Fruit fly (Drosophila melanogaster) whole organism, embryonic: ENCODE measurements around the gene eEF1alpha2.

Experiments used
- Antp ChIP-seq: fragments of 200-800 bp; sonication (Bioruptor generic); optimal IDR thresholded peaks from 3 replicates; lab custom pipeline; 2016; ENCODE audit warnings: missing biosample characterization, missing genetic modification characterization
- BEAF-32 ChIP-seq: fragments of 200-800 bp; sonication (Bioruptor generic); optimal IDR thresholded peaks from 3 replicates; lab custom pipeline; 2017; ENCODE audit warnings: missing biosample characterization, missing genetic modification characterization, mild to moderate bottlenecking, moderate library complexity, missing genetic modification reagents
- CG10267 ChIP-seq: fragments of 200-800 bp; sonication (Bioruptor generic); optimal IDR thresholded peaks from 2 replicates; lab custom pipeline; 2018; ENCODE audit warnings: missing biosample characterization, mild to moderate bottlenecking, missing genetic modification characterization, moderate library complexity
- CG11085 ChIP-seq: fragments of 200-800 bp; sonication (Bioruptor generic); IDR thresholded peaks from 2 replicates; pipeline ENCODE4 v1.3.6; 2022; ENCODE audit warnings: missing biosample characterization, missing genetic modification characterization
- CG14860 ChIP-seq: fragments of 200-800 bp; sonication (Bioruptor generic); IDR thresholded peaks from 3 replicates; pipeline ENCODE4 v1.3.6; 2022; ENCODE audit warnings: missing biosample characterization, missing genetic modification characterization; ENCODE audit not compliant: partially characterized antibody
- CG15601 ChIP-seq: fragments of 200-800 bp; sonication (Bioruptor generic); optimal IDR thresholded peaks from 3 replicates; lab custom pipeline; 2019; ENCODE audit warnings: missing biosample characterization, mild to moderate bottlenecking, missing genetic modification characterization, moderate library complexity
- CG16815 ChIP-seq: fragments of 200-800 bp; sonication (Bioruptor generic); optimal IDR thresholded peaks from 3 replicates; lab custom pipeline; 2017; ENCODE audit warnings: missing biosample characterization, mild to moderate bottlenecking, missing genetic modification characterization
- CG18011 ChIP-seq: fragments of 200-800 bp; sonication (Bioruptor generic); optimal IDR thresholded peaks from 2 replicates; lab custom pipeline; 2017; ENCODE audit warnings: missing biosample characterization, missing genetic modification characterization, mild to moderate bottlenecking, moderate library complexity, missing genotype
- CG18619 ChIP-seq: fragments of 200-800 bp; sonication (Bioruptor generic); optimal IDR thresholded peaks from 3 replicates; lab custom pipeline; 2017; ENCODE audit warnings: missing biosample characterization, mild to moderate bottlenecking, missing genetic modification characterization
- CG2712 ChIP-seq: fragments of 200-800 bp; optimal IDR thresholded peaks from 3 replicates; lab custom pipeline; 2019; ENCODE audit warnings: missing biosample characterization, mild to moderate bottlenecking, missing genetic modification characterization, moderate library complexity
- CG30020 ChIP-seq: fragments of 200-800 bp; optimal IDR thresholded peaks from 2 replicates; lab custom pipeline; 2019; ENCODE audit warnings: missing biosample characterization, mild to moderate bottlenecking, missing genetic modification characterization, moderate library complexity
- CG31441 ChIP-seq: fragments of 200-800 bp; sonication (Bioruptor generic); IDR thresholded peaks from 2 replicates; pipeline ENCODE4 v1.3.6; 2022; ENCODE audit warnings: missing biosample characterization, missing genetic modification characterization
- CG3726 ChIP-seq: fragments of 200-800 bp; sonication (Bioruptor generic); IDR thresholded peaks from 3 replicates; pipeline ENCODE4, ENCODE4 v1.3.6; 2022; ENCODE audit warnings: missing biosample characterization, missing genetic modification characterization
- CG42726 ChIP-seq: fragments of 200-800 bp; sonication (Bioruptor generic); IDR thresholded peaks from 2 replicates; pipeline ENCODE4 v1.3.6; 2022; ENCODE audit warnings: missing biosample characterization, missing genetic modification characterization; ENCODE audit not compliant: partially characterized antibody
- CG4707 ChIP-seq: fragments of 200-800 bp; sonication (Bioruptor generic); optimal IDR thresholded peaks from 2 replicates; lab custom pipeline; 2018; ENCODE audit warnings: missing biosample characterization, mild to moderate bottlenecking, missing genetic modification characterization, moderate library complexity
- CG4820 ChIP-seq: fragments of 200-800 bp; sonication (Bioruptor generic); optimal IDR thresholded peaks from 3 replicates; lab custom pipeline; 2016; ENCODE audit warnings: missing biosample characterization, missing genetic modification characterization
- CG4854 ChIP-seq: fragments of 200-800 bp; sonication (Bioruptor generic); optimal IDR thresholded peaks from 2 replicates; lab custom pipeline; 2016; ENCODE audit warnings: missing biosample characterization, missing genetic modification characterization, inconsistent platforms
- CG6175 ChIP-seq: fragments of 200-800 bp; sonication (Bioruptor generic); IDR thresholded peaks from 3 replicates; pipeline ENCODE4 v1.3.6; 2022; ENCODE audit warnings: missing biosample characterization, missing genetic modification characterization
- CG6791 ChIP-seq: fragments of 200-800 bp; sonication (Bioruptor generic); IDR thresholded peaks from 3 replicates; pipeline ENCODE4 v1.3.6; 2022; ENCODE audit warnings: missing biosample characterization, missing genetic modification characterization; ENCODE audit not compliant: partially characterized antibody
- CG6813 ChIP-seq: fragments of 200-800 bp; sonication (Bioruptor generic); optimal IDR thresholded peaks from 2 replicates; lab custom pipeline; 2017; ENCODE audit warnings: missing biosample characterization, missing genetic modification characterization, mild to moderate bottlenecking, moderate library complexity, missing genetic modification reagents
- CG7556 ChIP-seq: fragments of 200-800 bp; sonication (Bioruptor generic); optimal IDR thresholded peaks from 2 replicates; lab custom pipeline; 2017; ENCODE audit warnings: missing biosample characterization, mild to moderate bottlenecking, missing genetic modification characterization
- CG7786 ChIP-seq: fragments of 200-800 bp; sonication (Bioruptor generic); optimal IDR thresholded peaks from 2 replicates; lab custom pipeline; 2016; ENCODE audit warnings: missing biosample characterization, missing genetic modification characterization
- CG7839 ChIP-seq: fragments of 200-800 bp; sonication (Bioruptor generic); optimal IDR thresholded peaks from 3 replicates; lab custom pipeline; 2018; ENCODE audit warnings: missing biosample characterization, mild to moderate bottlenecking, missing genetic modification characterization, moderate library complexity
- CG8924 ChIP-seq: fragments of 200-800 bp; optimal IDR thresholded peaks from 3 replicates; lab custom pipeline; 2019; ENCODE audit warnings: missing biosample characterization, mild to moderate bottlenecking, missing genetic modification characterization, moderate library complexity
- Chrac-16 ChIP-seq: fragments of 200-800 bp; sonication (Bioruptor generic); optimal IDR thresholded peaks from 3 replicates; lab custom pipeline; 2016; ENCODE audit warnings: missing biosample characterization, missing genetic modification characterization
- D ChIP-seq, 2 experiments: fragments of 200-800 bp in 1 of 2; fragments of >200 bp in 1 of 2; sonication (Bioruptor generic) in 1 of 2; optimal IDR thresholded peaks; 2 replicates in 1 of 2; 3 replicates in 1 of 2; lab custom pipeline; 2017; ENCODE audit warnings: mild to moderate bottlenecking in 1 of 2, missing biosample characterization in 1 of 2, missing genetic modification characterization in 1 of 2, missing genetic modification reagents in 1 of 2
- Dad ChIP-seq: fragments of 200-800 bp; sonication (Bioruptor generic); optimal IDR thresholded peaks from 3 replicates; lab custom pipeline; 2016; ENCODE audit warnings: missing biosample characterization, missing genetic modification characterization
- Dbx ChIP-seq: fragments of 200-800 bp; sonication (Bioruptor generic); IDR thresholded peaks from 3 replicates; pipeline ENCODE4 v1.3.6; 2022; ENCODE audit warnings: missing biosample characterization, missing genetic modification characterization
- Kr ChIP-seq: fragments of 200-800 bp; sonication (Bioruptor generic); optimal IDR thresholded peaks from 2 replicates; lab custom pipeline; 2017; ENCODE audit warnings: missing biosample characterization, mild to moderate bottlenecking, missing genetic modification characterization
- Lim3 ChIP-seq: fragments of 200-800 bp; sonication (Bioruptor generic); IDR thresholded peaks from 2 replicates; pipeline ENCODE4 v1.3.6; 2022; ENCODE audit warnings: missing biosample characterization, missing genetic modification characterization
- MBD-R2 ChIP-seq: fragments of 200-800 bp; sonication (Bioruptor generic); IDR thresholded peaks from 2 replicates; pipeline ENCODE4 v1.3.6; 2022; ENCODE audit warnings: missing biosample characterization, missing genetic modification characterization
- Mes4 ChIP-seq: fragments of 200-800 bp; sonication (Bioruptor generic); optimal IDR thresholded peaks from 2 replicates; lab custom pipeline; 2016; ENCODE audit warnings: missing biosample characterization, missing genetic modification characterization
- NC2α ChIP-seq: fragments of 200-800 bp; sonication (Bioruptor generic); optimal IDR thresholded peaks from 2 replicates; lab custom pipeline; 2016; ENCODE audit warnings: missing biosample characterization, missing genetic modification characterization
- Nf-YC ChIP-seq: fragments of 200-800 bp; optimal IDR thresholded peaks from 3 replicates; lab custom pipeline; 2019; ENCODE audit warnings: missing biosample characterization, mild to moderate bottlenecking, missing genetic modification characterization, moderate library complexity
- Oaz ChIP-seq: fragments of 200-800 bp; sonication (Bioruptor generic); IDR thresholded peaks from 2 replicates; pipeline ENCODE4 v1.3.6; 2022; ENCODE audit warnings: missing biosample characterization, missing genetic modification characterization
- PHDP ChIP-seq: fragments of 200-800 bp; sonication (Bioruptor generic); optimal IDR thresholded peaks from 3 replicates; lab custom pipeline; 2018; ENCODE audit warnings: missing biosample characterization, mild to moderate bottlenecking, missing genetic modification characterization, moderate library complexity
- Ravus ChIP-seq: fragments of 200-800 bp; sonication (Bioruptor generic); IDR thresholded peaks from 2 replicates; pipeline ENCODE4 v1.3.6; 2022; ENCODE audit warnings: missing biosample characterization, missing genetic modification characterization
- Ssrp ChIP-seq: fragments of 200-800 bp; sonication (Bioruptor generic); optimal IDR thresholded peaks from 2 replicates; lab custom pipeline; 2018; ENCODE audit warnings: missing biosample characterization, mild to moderate bottlenecking, missing genetic modification characterization, moderate library complexity
- ap ChIP-seq: fragments of 200-800 bp; sonication (Bioruptor generic); IDR thresholded peaks from 2 replicates; pipeline ENCODE4 v1.3.6; 2022; ENCODE audit warnings: missing biosample characterization, missing genetic modification characterization
- bcd ChIP-seq: fragments of 200-800 bp; sonication (Bioruptor generic); optimal IDR thresholded peaks from 2 replicates; lab custom pipeline; 2017; ENCODE audit warnings: missing biosample characterization, mild to moderate bottlenecking, missing genetic modification characterization
- ci ChIP-seq: fragments of 200-800 bp; sonication (Bioruptor generic); IDR thresholded peaks from 3 replicates; pipeline ENCODE4 v1.3.6; 2022; ENCODE audit warnings: missing biosample characterization, missing genetic modification characterization
- dmrt11E ChIP-seq: fragments of 200-800 bp; sonication (Bioruptor generic); optimal IDR thresholded peaks from 3 replicates; lab custom pipeline; 2018; ENCODE audit warnings: missing biosample characterization, mild to moderate bottlenecking, missing genetic modification characterization, moderate library complexity
- gsb-n ChIP-seq: fragments of 200-800 bp; sonication (Bioruptor generic); optimal IDR thresholded peaks from 3 replicates; lab custom pipeline; 2018; ENCODE audit warnings: missing biosample characterization, mild to moderate bottlenecking, missing genetic modification characterization
- gt ChIP-seq: fragments of 200-800 bp; sonication (Bioruptor generic); IDR thresholded peaks from 2 replicates; pipeline ENCODE4 v1.3.6; 2022; ENCODE audit warnings: missing biosample characterization, missing genetic modification characterization
- jigr1 ChIP-seq: fragments of 200-800 bp; sonication (Bioruptor generic); IDR thresholded peaks from 3 replicates; pipeline ENCODE4 v1.3.6; 2022; ENCODE audit warnings: missing biosample characterization, missing genetic modification characterization
- knrl ChIP-seq: fragments of 200-800 bp; sonication (Bioruptor generic); IDR thresholded peaks from 3 replicates; pipeline ENCODE4 v1.3.6; 2022; ENCODE audit warnings: missing biosample characterization, missing genetic modification characterization; ENCODE audit not compliant: partially characterized antibody
- maf-S ChIP-seq: fragments of 200-800 bp; sonication (Bioruptor generic); optimal IDR thresholded peaks from 2 replicates; lab custom pipeline; 2016; ENCODE audit warnings: missing biosample characterization, missing genetic modification characterization
- schlank ChIP-seq: fragments of 200-800 bp; sonication (Bioruptor generic); optimal IDR thresholded peaks from 2 replicates; lab custom pipeline; 2018; ENCODE audit warnings: missing biosample characterization, mild to moderate bottlenecking, missing genetic modification characterization
- stc ChIP-seq: fragments of 200-800 bp; sonication (Bioruptor generic); IDR thresholded peaks from 2 replicates; pipeline ENCODE4 v1.3.6; 2022; ENCODE audit warnings: missing biosample characterization, missing genetic modification characterization
- sug ChIP-seq: fragments of 200-800 bp; optimal IDR thresholded peaks from 2 replicates; lab custom pipeline; 2019; ENCODE audit warnings: missing biosample characterization, mild to moderate bottlenecking, missing genetic modification characterization, moderate library complexity
- trh ChIP-seq: fragments of 200-800 bp; sonication (Bioruptor generic); optimal IDR thresholded peaks from 2 replicates; lab custom pipeline; 2016; ENCODE audit warnings: missing biosample characterization, missing genetic modification characterization

The eEF1alpha2 gene

dm6 chr3R:31743279-31743678, 5.0 kb downstream of the eEF1alpha2 start, which contains the start of gene Tbca (continued):
- TF ChIP-seq CG3726 (GFP tag; lab: Robert Waterston, UW) (no peak), CG2712 (tag; lab: Kevin White, UChicago) (no peak), CG18619 (GFP tag; lab: Kevin White, UChicago) (no peak), CG18011 (GFP tag; lab: Kevin White, UChicago) (no peak), ci (GFP tag; lab: Robert Waterston, UW) (no peak), CG10267 (tag; lab: Kevin White, UChicago) (peak; percentile 43), Ravus (GFP tag; lab: Robert Waterston, UW) (no peak), Nf-YC (tag; lab: Kevin White, UChicago) (no peak), CG30020 (peak; percentile 16), Antp (no peak), CG31441 (GFP tag; lab: Robert Waterston, UW) (no peak), Ssrp (tag; lab: Kevin White, UChicago) (no peak), NC2α (GFP tag; lab: Kevin White, UChicago) (no peak), CG11085 (GFP tag; lab: Robert Waterston, UW) (no peak), CG4707 (GFP tag; lab: Kevin White, UChicago) (no peak), stc (GFP tag; lab: Robert Waterston, UW) (no peak), CG7556 (GFP tag; lab: Kevin White, UChicago) (no peak), ap (no peak), CG16815 (no peak), Dbx (GFP tag; lab: Robert Waterston, UW) (no peak), Mes4 (no peak), CG6175 (GFP tag; lab: Robert Waterston, UW) (no peak), D (optimal IDR thresholded peaks at IDR 0.05; lab: Kevin White, UChicago) (no peak), D (GFP tag; optimal IDR thresholded peaks at IDR 0.05; lab: Kevin White, UChicago) (no peak), knrl (GFP tag; lab: Robert Waterston, UW) (peak; percentile 53), Chrac-16 (GFP tag; lab: Kevin White, UChicago) (no peak), maf-S (no peak), BEAF-32 (GFP tag; lab: Kevin White, UChicago) (peak; percentile 68), CG8924 (tag; lab: Kevin White, UChicago) (no peak), MBD-R2 (GFP tag; lab: Robert Waterston, UW) (peak; percentile 64; the same call in 1 of the 2 replicates), CG4854 (GFP tag; lab: Kevin White, UChicago) (peak; percentile 87), sug (no peak), gsb-n (no peak), CG7839 (tag; lab: Kevin White, UChicago) (no peak), CG42726 (GFP tag; lab: Robert Waterston, UW) (peak; percentile 31; the same call in 1 of the 2 replicates), gt (no peak), Oaz (GFP tag; lab: Robert Waterston, UW) (no peak), jigr1 (GFP tag; lab: Robert Waterston, UW) (no peak), Lim3 (GFP tag; lab: Robert Waterston, UW) (no peak), CG6791 (GFP tag; lab: Robert Waterston, UW) (peak; percentile 35; the same call in 1 of the 3 replicates), bcd (GFP tag; lab: Kevin White, UChicago) (no peak), Kr (no peak), CG15601 (tag; lab: Kevin White, UChicago) (no peak), dmrt11E (tag; lab: Kevin White, UChicago) (no peak), CG4820 (no peak), Dad (GFP tag; lab: Kevin White, UChicago) (no peak), PHDP (no peak), CG6813 (GFP tag; lab: Kevin White, UChicago) (no peak), CG7786 (no peak), CG14860 (GFP tag; lab: Robert Waterston, UW) (no peak), schlank (tag; lab: Kevin White, UChicago) (no peak), trh (GFP tag; lab: Kevin White, UChicago) (no peak)
